Fruit fly (Drosophila melanogaster) whole organism, embryonic: Measurements from ENCODE around the gene schlank.
A peak's percentile ranks its signal among the peaks of the same experiment; 100 is the strongest.

Experiments
- Ada2b ChIP-seq: fragments of 200-800 bp; sonication (Bioruptor generic); IDR thresholded peaks from 2 replicates; pipeline ENCODE4 v1.3.6; 2022; ENCODE audit warnings: missing biosample characterization, missing genetic modification characterization
- Awh ChIP-seq: fragments of 200-800 bp; sonication (Bioruptor generic); IDR thresholded peaks from 2 replicates; pipeline ENCODE4, ENCODE4 v1.3.6; 2022; ENCODE audit warnings: missing biosample characterization, missing genetic modification characterization
- CG10366 ChIP-seq: fragments of 200-800 bp; sonication (Bioruptor generic); IDR thresholded peaks from 2 replicates; pipeline ENCODE4 v1.3.6; 2022; ENCODE audit warnings: missing biosample characterization, missing genetic modification characterization
- CG10543 ChIP-seq: fragments of 200-800 bp; sonication (Bioruptor generic); optimal IDR thresholded peaks from 3 replicates; lab custom pipeline; 2017; ENCODE audit warnings: missing biosample characterization, mild to moderate bottlenecking, missing genetic modification characterization, moderate library complexity
- CG11093 ChIP-seq: fragments of 200-800 bp; sonication (Bioruptor generic); IDR thresholded peaks from 3 replicates; pipeline ENCODE4 v1.3.6; 2022; ENCODE audit warnings: missing biosample characterization, missing genetic modification characterization
- CG12219 ChIP-seq: fragments of 200-800 bp; sonication (Bioruptor generic); optimal IDR thresholded peaks from 3 replicates; lab custom pipeline; 2018; ENCODE audit warnings: missing biosample characterization, mild to moderate bottlenecking, missing genetic modification characterization
- CG12391 ChIP-seq: fragments of 200-800 bp; sonication (Bioruptor generic); optimal IDR thresholded peaks from 3 replicates; lab custom pipeline; 2018; ENCODE audit warnings: missing biosample characterization, mild to moderate bottlenecking, missing genetic modification characterization, moderate library complexity
- CG13775 ChIP-seq: fragments of 200-800 bp; sonication (Bioruptor generic); optimal IDR thresholded peaks from 3 replicates; lab custom pipeline; 2017; ENCODE audit warnings: missing biosample characterization, mild to moderate bottlenecking, missing genetic modification characterization
- CG1603 ChIP-seq: fragments of 200-800 bp; sonication (Bioruptor generic); optimal IDR thresholded peaks from 2 replicates; lab custom pipeline; 2019; ENCODE audit warnings: missing biosample characterization, mild to moderate bottlenecking, missing genetic modification characterization, moderate library complexity
- CG17612 ChIP-seq: fragments of 200-800 bp; sonication (Bioruptor generic); IDR thresholded peaks from 2 replicates; pipeline ENCODE4 v1.3.6; 2022; ENCODE audit warnings: missing biosample characterization, missing genetic modification characterization
- CG2889 ChIP-seq: fragments of 200-800 bp; sonication (Bioruptor generic); IDR thresholded peaks from 3 replicates; pipeline ENCODE4 v1.3.6; 2022; ENCODE audit warnings: missing biosample characterization, missing genetic modification characterization
- CG31224 ChIP-seq: fragments of 200-800 bp; sonication (Bioruptor generic); IDR thresholded peaks from 2 replicates; pipeline ENCODE4 v1.3.6; 2022; ENCODE audit warnings: missing biosample characterization, missing genetic modification characterization
- CG32767 ChIP-seq: fragments of 200-800 bp; sonication (Bioruptor generic); IDR thresholded peaks from 2 replicates; pipeline ENCODE4 v1.3.6; 2022; ENCODE audit warnings: missing biosample characterization, missing genetic modification characterization
- CG3281 ChIP-seq: fragments of 200-800 bp; sonication (Bioruptor generic); optimal IDR thresholded peaks from 3 replicates; lab custom pipeline; 2017; ENCODE audit warnings: missing biosample characterization, mild to moderate bottlenecking, missing genetic modification characterization
- CG34224 ChIP-seq: fragments of 200-800 bp; sonication (Bioruptor generic); IDR thresholded peaks from 3 replicates; pipeline ENCODE4 v1.3.6; 2022; ENCODE audit warnings: missing biosample characterization, missing genetic modification characterization; ENCODE audit not compliant: partially characterized antibody
- CG3726 ChIP-seq: fragments of 200-800 bp; sonication (Bioruptor generic); IDR thresholded peaks from 3 replicates; pipeline ENCODE4, ENCODE4 v1.3.6; 2022; ENCODE audit warnings: missing biosample characterization, missing genetic modification characterization
- CG4328 ChIP-seq: fragments of 200-800 bp; sonication (Bioruptor generic); optimal IDR thresholded peaks from 3 replicates; lab custom pipeline; 2017; ENCODE audit warnings: missing biosample characterization, missing genetic modification reagents, missing genetic modification characterization
- CG4404 ChIP-seq: fragments of 200-800 bp; sonication (Bioruptor generic); IDR thresholded peaks from 2 replicates; pipeline ENCODE4 v1.3.6; 2022; ENCODE audit warnings: missing biosample characterization, missing genetic modification characterization
- CG6854 ChIP-seq: fragments of 200-800 bp; sonication (Bioruptor generic); optimal IDR thresholded peaks from 3 replicates; lab custom pipeline; 2017; ENCODE audit warnings: missing biosample characterization, mild to moderate bottlenecking, missing genetic modification characterization
- CG7372 ChIP-seq: fragments of 200-800 bp; sonication (Bioruptor generic); IDR thresholded peaks from 2 replicates; pipeline ENCODE4 v1.3.6; 2022; ENCODE audit warnings: missing biosample characterization, missing genetic modification characterization
- CG8281 ChIP-seq: fragments of 200-800 bp; sonication (Bioruptor generic); optimal IDR thresholded peaks from 2 replicates; lab custom pipeline; 2018; ENCODE audit warnings: missing biosample characterization, mild to moderate bottlenecking, missing genetic modification characterization, moderate library complexity
- CG8388 ChIP-seq: fragments of 200-800 bp; sonication (Bioruptor generic); optimal IDR thresholded peaks from 2 replicates; lab custom pipeline; 2019; ENCODE audit warnings: missing biosample characterization, mild to moderate bottlenecking, missing genetic modification characterization, moderate library complexity
- CG8478 ChIP-seq: fragments of >200 bp; optimal IDR thresholded peaks from 2 replicates; lab custom pipeline; 2018
- CG9817 ChIP-seq: fragments of 200-800 bp; sonication (Bioruptor generic); optimal IDR thresholded peaks from 2 replicates; lab custom pipeline; 2018; ENCODE audit warnings: missing biosample characterization, mild to moderate bottlenecking, missing genetic modification characterization, moderate library complexity
- CrebB ChIP-seq: fragments of 200-800 bp; sonication (Bioruptor generic); optimal IDR thresholded peaks from 3 replicates; lab custom pipeline; 2018; ENCODE audit warnings: missing biosample characterization, mild to moderate bottlenecking, missing genetic modification characterization
- Doc2 ChIP-seq: fragments of 200-800 bp; sonication (Bioruptor generic); IDR thresholded peaks from 2 replicates; pipeline ENCODE4 v1.3.6; 2022; ENCODE audit warnings: missing biosample characterization, missing genetic modification characterization
- Elba2 ChIP-seq: fragments of 200-800 bp; sonication (Bioruptor generic); optimal IDR thresholded peaks from 3 replicates; lab custom pipeline; 2016; ENCODE audit warnings: missing biosample characterization, missing genetic modification characterization
- HLH54F ChIP-seq: fragments of 200-800 bp; sonication (Bioruptor generic); optimal IDR thresholded peaks from 3 replicates; lab custom pipeline; 2016; ENCODE audit warnings: missing biosample characterization, missing genetic modification characterization
- Hsf ChIP-seq: fragments of 200-800 bp; sonication (Bioruptor generic); optimal IDR thresholded peaks from 3 replicates; lab custom pipeline; 2016; ENCODE audit warnings: missing biosample characterization, missing genetic modification characterization
- Lhr ChIP-seq: fragments of 200-800 bp; sonication (Bioruptor generic); optimal IDR thresholded peaks from 3 replicates; lab custom pipeline; 2017; ENCODE audit warnings: mild to moderate bottlenecking, missing biosample characterization, missing genetic modification reagents, missing genetic modification characterization
- Med ChIP-seq: fragments of 200-800 bp; sonication (Bioruptor generic); peaks from one replicate; lab custom pipeline; 2016; ENCODE audit warnings: missing biosample characterization, missing genetic modification characterization, mild to moderate bottlenecking, inconsistent platforms, moderate library complexity
- Pdp1 ChIP-seq, 2 experiments: fragments of 200-800 bp; sonication (Bioruptor generic); optimal IDR thresholded peaks; 3 replicates each; lab custom pipeline; 2016; ENCODE audit warnings: missing biosample characterization in 2 of 2, missing genetic modification characterization in 2 of 2, mild to moderate bottlenecking in 1 of 2, moderate library complexity in 1 of 2
- Scr ChIP-seq: fragments of 200-800 bp; sonication (Bioruptor generic); IDR thresholded peaks from 2 replicates; pipeline ENCODE4 v1.3.6; 2022; ENCODE audit warnings: missing biosample characterization, missing genetic modification characterization; ENCODE audit not compliant: partially characterized antibody
- Sox100B ChIP-seq: fragments of 200-800 bp; sonication (Bioruptor generic); optimal IDR thresholded peaks from 3 replicates; lab custom pipeline; 2018; ENCODE audit warnings: missing biosample characterization, mild to moderate bottlenecking, missing genetic modification characterization
- Sry-δ ChIP-seq: fragments of 200-800 bp; sonication (Bioruptor generic); optimal IDR thresholded peaks from 2 replicates; lab custom pipeline; 2016; ENCODE audit warnings: missing biosample characterization, missing genetic modification characterization
- Tbp ChIP-seq: fragments of >200 bp; optimal IDR thresholded peaks from 2 replicates; lab custom pipeline; 2018; ENCODE audit warnings: missing biosample characterization, missing genetic modification characterization
- bab2 ChIP-seq: fragments of 200-800 bp; sonication (Bioruptor generic); optimal IDR thresholded peaks from 2 replicates; lab custom pipeline; 2016; ENCODE audit warnings: missing biosample characterization, missing genetic modification characterization
- bsh ChIP-seq, 2 experiments: fragments of 200-800 bp; sonication (Bioruptor generic); optimal IDR thresholded peaks; 2 replicates each; lab custom pipeline; 2017 to 2018; ENCODE audit warnings: mild to moderate bottlenecking in 2 of 2, missing biosample characterization in 2 of 2, missing genetic modification characterization in 2 of 2, moderate library complexity in 1 of 2
- caup ChIP-seq: fragments of 200-800 bp; sonication (Bioruptor generic); optimal IDR thresholded peaks from 3 replicates; lab custom pipeline; 2017; ENCODE audit warnings: missing biosample characterization, mild to moderate bottlenecking, missing genetic modification characterization, moderate library complexity; ENCODE audit not compliant: severe bottlenecking
- dm ChIP-seq: fragments of 200-800 bp; sonication (Bioruptor generic); optimal IDR thresholded peaks from 3 replicates; lab custom pipeline; 2016; ENCODE audit warnings: missing biosample characterization, missing genetic modification characterization
- eve ChIP-seq, 2 experiments: fragments of >200 bp; optimal IDR thresholded peaks; 2 replicates each; lab custom pipeline; 2017; ENCODE audit warnings: missing biosample characterization in 2 of 2, missing genetic modification characterization in 2 of 2
- ken ChIP-seq: fragments of 200-800 bp; sonication (Bioruptor generic); IDR thresholded peaks from 3 replicates; pipeline ENCODE4 v1.3.6; 2022; ENCODE audit warnings: missing biosample characterization, missing genetic modification characterization
- luna ChIP-seq: fragments of 200-800 bp; sonication (Bioruptor generic); optimal IDR thresholded peaks from 2 replicates; lab custom pipeline; 2016; ENCODE audit warnings: missing biosample characterization, missing genetic modification characterization
- nmo ChIP-seq: fragments of 200-800 bp; sonication (Bioruptor generic); optimal IDR thresholded peaks from 2 replicates; lab custom pipeline; 2018; ENCODE audit warnings: missing biosample characterization, mild to moderate bottlenecking, missing genetic modification characterization, moderate library complexity
- oc ChIP-seq: fragments of 200-800 bp; sonication (Bioruptor generic); optimal IDR thresholded peaks from 2 replicates; lab custom pipeline; 2018; ENCODE audit warnings: missing biosample characterization, mild to moderate bottlenecking, missing genetic modification characterization, moderate library complexity
- sim ChIP-seq: fragments of 200-800 bp; sonication (Bioruptor generic); IDR thresholded peaks from 2 replicates; pipeline ENCODE4 v1.3.6; 2022; ENCODE audit warnings: missing biosample characterization, missing genetic modification characterization
- sob ChIP-seq: fragments of 200-800 bp; sonication (Bioruptor generic); IDR thresholded peaks from 2 replicates; pipeline ENCODE4 v1.3.6; 2022; ENCODE audit warnings: missing biosample characterization, missing genetic modification characterization
- tgo ChIP-seq: fragments of 200-800 bp; sonication (Bioruptor generic); IDR thresholded peaks from 3 replicates; pipeline ENCODE4 v1.3.6; 2022; ENCODE audit warnings: missing biosample characterization, missing genetic modification characterization
- tna ChIP-seq: fragments of 200-800 bp; sonication (Bioruptor generic); IDR thresholded peaks from 2 replicates; pipeline ENCODE4 v1.3.6; 2022; ENCODE audit warnings: missing biosample characterization, missing genetic modification characterization; ENCODE audit not compliant: partially characterized antibody
- wek ChIP-seq: fragments of 200-800 bp; sonication (Bioruptor generic); optimal IDR thresholded peaks from 3 replicates; lab custom pipeline; 2018; ENCODE audit warnings: missing biosample characterization, mild to moderate bottlenecking, missing genetic modification characterization, moderate library complexity
- zf30C ChIP-seq: fragments of 200-800 bp; sonication (Bioruptor generic); optimal IDR thresholded peaks from 3 replicates; lab custom pipeline; 2018; ENCODE audit warnings: missing biosample characterization, mild to moderate bottlenecking, missing genetic modification characterization

The schlank gene

dm6 chrX:6291083-6291699 is 24.2 kb upstream of the schlank start, which contains the start of the genes Rpt4 and mldr (continued):
- TF ChIP-seq wek (GFP tag; lab: Kevin White, UChicago) (no peak), luna (GFP tag; lab: Kevin White, UChicago) (no peak), Tbp (GFP tag; lab: Kevin White, UChicago) (no peak), dm (GFP tag; lab: Kevin White, UChicago) (no peak), Hsf (GFP tag; lab: Kevin White, UChicago) (no peak), CG4328 (GFP tag; lab: Kevin White, UChicago) (no peak), Scr (GFP tag; lab: Robert Waterston, UW) (no peak), Ada2b (GFP tag; lab: Robert Waterston, UW) (no peak), CG3726 (GFP tag; lab: Robert Waterston, UW) (no peak), nmo (GFP tag; lab: Kevin White, UChicago) (peak; percentile 40), CG34224 (GFP tag; lab: Robert Waterston, UW) (peak; percentile 44; the same call in 1 of the 3 replicates), Elba2 (GFP tag; lab: Kevin White, UChicago) (peak; percentile 77), CG7372 (GFP tag; lab: Robert Waterston, UW) (no peak), CG31224 (GFP tag; lab: Robert Waterston, UW) (no peak), CG10366 (no peak), CG10543 (GFP tag; lab: Kevin White, UChicago) (no peak), CG8388 (GFP tag; lab: Kevin White, UChicago) (no peak), CG8478 (lab: Kevin White, UChicago) (no peak), Sry-δ (GFP tag; lab: Kevin White, UChicago) (peak; percentile 30), eve (GFP tag; optimal IDR thresholded peaks at IDR 0.05; lab: Kevin White, UChicago) (no peak), bsh (GFP tag; optimal IDR thresholded peaks at IDR 0.05; lab: Kevin White, UChicago) (no peak), CG1603 (tag; lab: Kevin White, UChicago) (peak; percentile 75), tna (GFP tag; lab: Robert Waterston, UW) (no peak), CG9817 (tag; lab: Kevin White, UChicago) (no peak), CG32767 (GFP tag; lab: Robert Waterston, UW) (no peak), bab2 (GFP tag; lab: Kevin White, UChicago) (no peak), CG3281 (GFP tag; lab: Kevin White, UChicago) (no peak), Sox100B (GFP tag; lab: Kevin White, UChicago) (no peak), CG12391 (tag; lab: Kevin White, UChicago) (no peak), Lhr (GFP tag; lab: Kevin White, UChicago) (peak; percentile 68), sim (GFP tag; lab: Robert Waterston, UW) (no peak), zf30C (GFP tag; lab: Kevin White, UChicago) (no peak), CG17612 (GFP tag; lab: Robert Waterston, UW) (no peak), caup (GFP tag; lab: Kevin White, UChicago) (no peak), CG13775 (no peak), CG12219 (GFP tag; lab: Kevin White, UChicago) (no peak), CG4404 (GFP tag; lab: Robert Waterston, UW) (no peak), Med (GFP tag; lab: Kevin White, UChicago) (peak; percentile 80), oc (tag; lab: Kevin White, UChicago) (no peak), HLH54F (no peak), Pdp1 (GFP tag; optimal IDR thresholded peaks at IDR 0.05; lab: Kevin White, UChicago) (peak in 1 of 2 experiments; percentile 52), Doc2 (GFP tag; lab: Robert Waterston, UW) (no peak), Awh (GFP tag; lab: Robert Waterston, UW) (no peak), tgo (GFP tag; lab: Robert Waterston, UW) (no peak), sob (GFP tag; lab: Robert Waterston, UW) (no peak), ken (GFP tag; lab: Robert Waterston, UW) (no peak), CG2889 (GFP tag; lab: Robert Waterston, UW) (no peak), CrebB (tag; lab: Kevin White, UChicago) (no peak), CG8281 (tag; lab: Kevin White, UChicago) (no peak), CG11093 (GFP tag; lab: Robert Waterston, UW) (no peak), CG6854 (no peak)
